Worm (Caenorhabditis elegans): ENCODE data around the gene T15H9.4.

DNA sequence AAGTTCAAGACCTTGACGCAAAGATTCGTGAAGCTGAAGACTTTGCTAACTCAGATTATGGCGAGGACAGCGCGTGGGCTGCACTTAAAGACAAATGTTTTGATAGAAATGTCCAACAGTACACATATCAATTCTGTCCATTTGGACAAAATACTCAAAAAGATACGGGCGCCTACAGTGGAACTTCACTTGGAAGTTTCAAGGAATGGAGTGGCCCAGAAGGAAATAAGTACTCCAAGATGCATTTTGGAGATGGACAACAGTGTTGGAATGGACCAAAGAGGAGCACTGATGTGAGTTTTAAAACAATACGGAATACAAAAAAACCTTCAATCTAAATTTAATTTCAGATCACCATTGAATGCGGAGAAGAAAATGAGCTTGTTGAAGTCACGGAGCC, 14.3 kb downstream of the T15H9.4 start:
- no peak for TF ChIP-seq jun-1 (tag; optimal IDR thresholded peaks at IDR 0.05)
- TF ChIP-seq fkh-10 (GFP tag; optimal IDR thresholded peaks at IDR 0.05), result no peak
- TF ChIP-seq unc-130 (GFP tag; optimal IDR thresholded peaks at IDR 0.05), result no peak
- TF ChIP-seq mdl-1 (tag; optimal IDR thresholded peaks at IDR 0.05), result no peak

Data from whole organism, L4 larva.